Fruit fly (Drosophila melanogaster) whole organism, prepupa: ENCODE results near the gene CG6574.

Source experiments
- CG10631 ChIP-seq: fragments of 200-800 bp; sonication (Bioruptor generic); optimal IDR thresholded peaks from 2 replicates; lab custom pipeline; 2016; ENCODE audit warnings: missing biosample characterization, missing genetic modification characterization
- CG10669 ChIP-seq: fragments of 200-800 bp; sonication (Bioruptor generic); optimal IDR thresholded peaks from 3 replicates; lab custom pipeline; 2018; ENCODE audit warnings: missing biosample characterization, mild to moderate bottlenecking, missing genetic modification characterization, moderate library complexity
- CG11762 ChIP-seq: fragments of 200-800 bp; sonication (Bioruptor generic); optimal IDR thresholded peaks from 3 replicates; lab custom pipeline; 2016; ENCODE audit warnings: missing biosample characterization, missing genetic modification characterization; ENCODE audit not compliant: insufficient read depth
- CG11902 ChIP-seq: fragments of 200-800 bp; sonication (Bioruptor generic); optimal IDR thresholded peaks from 3 replicates; lab custom pipeline; 2016; ENCODE audit warnings: missing biosample characterization, missing genetic modification characterization
- CG15336 ChIP-seq: fragments of 200-800 bp; sonication (Bioruptor generic); IDR thresholded peaks from 2 replicates; pipeline ENCODE4 v1.3.6; 2022; ENCODE audit warnings: missing biosample characterization, missing genetic modification characterization
- CG16779 ChIP-seq: fragments of 200-800 bp; sonication (Bioruptor generic); optimal IDR thresholded peaks from 3 replicates; lab custom pipeline; 2017; ENCODE audit warnings: missing biosample characterization, mild to moderate bottlenecking, missing genetic modification characterization
- CG3032 ChIP-seq: fragments of 200-800 bp; optimal IDR thresholded peaks from 2 replicates; lab custom pipeline; 2019; ENCODE audit warnings: missing biosample characterization, mild to moderate bottlenecking, missing genetic modification characterization, moderate library complexity
- CG32006 ChIP-seq: fragments of 200-800 bp; sonication (Bioruptor generic); optimal IDR thresholded peaks from 3 replicates; lab custom pipeline; 2017; ENCODE audit warnings: missing biosample characterization, mild to moderate bottlenecking, missing genetic modification characterization
- CG34406 ChIP-seq: fragments of 200-800 bp; sonication (Bioruptor generic); optimal IDR thresholded peaks from 3 replicates; lab custom pipeline; 2016; ENCODE audit warnings: missing biosample characterization, missing genetic modification characterization
- CG6163 ChIP-seq: fragments of 200-800 bp; sonication (Bioruptor generic); IDR thresholded peaks from 3 replicates; pipeline ENCODE4 v1.3.6; 2022; ENCODE audit warnings: missing biosample characterization, missing genetic modification characterization
- CG6854 ChIP-seq: fragments of 200-800 bp; sonication (Bioruptor generic); optimal IDR thresholded peaks from 2 replicates; lab custom pipeline; 2017; ENCODE audit warnings: missing biosample characterization, mild to moderate bottlenecking, missing genetic modification characterization
- CG8319 ChIP-seq: fragments of 200-800 bp; sonication (Bioruptor generic); optimal IDR thresholded peaks from 3 replicates; lab custom pipeline; 2016; ENCODE audit warnings: missing biosample characterization, missing genetic modification characterization
- CG8632 ChIP-seq: fragments of 200-800 bp; sonication (Bioruptor generic); optimal IDR thresholded peaks from 3 replicates; lab custom pipeline; 2016; ENCODE audit warnings: missing biosample characterization, missing genetic modification characterization
- CG9139 ChIP-seq: fragments of 200-800 bp; sonication (Bioruptor generic); optimal IDR thresholded peaks from 3 replicates; lab custom pipeline; 2017; ENCODE audit warnings: missing biosample characterization, mild to moderate bottlenecking, missing genetic modification characterization
- Eip75B ChIP-seq: fragments of 200-800 bp; sonication (Bioruptor generic); optimal IDR thresholded peaks from 3 replicates; lab custom pipeline; 2016; ENCODE audit warnings: missing biosample characterization, missing genetic modification characterization
- Eip78C ChIP-seq: fragments of 200-800 bp; sonication (Bioruptor generic); peaks from one replicate; lab custom pipeline; 2016; ENCODE audit warnings: missing biosample characterization, missing genetic modification characterization
- Eip93F ChIP-seq: fragments of 200-800 bp; sonication (Bioruptor generic); optimal IDR thresholded peaks from 2 replicates; lab custom pipeline; 2016; ENCODE audit warnings: missing biosample characterization, mild to moderate bottlenecking, missing genetic modification characterization
- Ets96B ChIP-seq: fragments of 200-800 bp; optimal IDR thresholded peaks from 2 replicates; lab custom pipeline; 2019; ENCODE audit warnings: missing biosample characterization, mild to moderate bottlenecking, missing genetic modification characterization, moderate library complexity
- Gug ChIP-seq: fragments of 200-800 bp; sonication (Bioruptor generic); IDR thresholded peaks from 2 replicates; pipeline ENCODE4 v1.3.6; 2022; ENCODE audit warnings: missing biosample characterization, missing genetic modification characterization
- Hr38 ChIP-seq: sonication (Bioruptor generic); optimal IDR thresholded peaks from 2 replicates; lab custom pipeline; 2016; ENCODE audit warnings: missing biosample characterization, missing genetic modification characterization
- Hr39 ChIP-seq: fragments of 200-800 bp; sonication (Bioruptor generic); optimal IDR thresholded peaks from 2 replicates; lab custom pipeline; 2016; ENCODE audit warnings: missing biosample characterization, missing genetic modification characterization
- Hr4 ChIP-seq: fragments of 200-800 bp; sonication (Bioruptor generic); optimal IDR thresholded peaks from 3 replicates; lab custom pipeline; 2016; ENCODE audit warnings: missing biosample characterization, missing genetic modification characterization
- Lpt ChIP-seq: fragments of 200-800 bp; sonication (Bioruptor generic); optimal IDR thresholded peaks from 3 replicates; lab custom pipeline; 2016; ENCODE audit warnings: missing biosample characterization, missing genetic modification characterization
- OdsH ChIP-seq: fragments of 200-800 bp; sonication (Bioruptor generic); optimal IDR thresholded peaks from 3 replicates; lab custom pipeline; 2016; ENCODE audit warnings: missing biosample characterization, missing genetic modification characterization
- Sox102F ChIP-seq: fragments of 200-800 bp; sonication (Bioruptor generic); optimal IDR thresholded peaks from 2 replicates; lab custom pipeline; 2016; ENCODE audit warnings: missing biosample characterization, mild to moderate bottlenecking, missing genetic modification characterization
- Sox14 ChIP-seq: fragments of 200-800 bp; sonication (Bioruptor generic); optimal IDR thresholded peaks from 3 replicates; lab custom pipeline; 2016; ENCODE audit warnings: missing biosample characterization, missing genetic modification characterization
- acj6 ChIP-seq: fragments of 200-800 bp; sonication (Bioruptor generic); optimal IDR thresholded peaks from 3 replicates; lab custom pipeline; 2016; ENCODE audit warnings: missing biosample characterization, missing genetic modification characterization
- dac ChIP-seq: fragments of 200-800 bp; sonication (Bioruptor generic); optimal IDR thresholded peaks from 2 replicates; lab custom pipeline; 2017; ENCODE audit warnings: missing biosample characterization, mild to moderate bottlenecking, missing genetic modification characterization
- eg ChIP-seq: fragments of 200-800 bp; sonication (Bioruptor generic); IDR thresholded peaks from 3 replicates; pipeline ENCODE4 v1.3.6; 2022; ENCODE audit warnings: missing biosample characterization, missing genetic modification characterization
- esn ChIP-seq: fragments of 200-800 bp; sonication (Bioruptor generic); optimal IDR thresholded peaks from 2 replicates; lab custom pipeline; 2016; ENCODE audit warnings: missing biosample characterization, mild to moderate bottlenecking, missing genetic modification characterization, moderate library complexity
- fd85E ChIP-seq: fragments of 200-800 bp; sonication (Bioruptor generic); optimal IDR thresholded peaks from 3 replicates; lab custom pipeline; 2016; ENCODE audit warnings: missing biosample characterization, missing genetic modification characterization
- fkh ChIP-seq: fragments of 200-800 bp; sonication (Bioruptor generic); optimal IDR thresholded peaks from 3 replicates; lab custom pipeline; 2017; ENCODE audit warnings: missing biosample characterization, mild to moderate bottlenecking, missing genetic modification characterization, moderate library complexity
- lz ChIP-seq: fragments of 200-800 bp; sonication (Bioruptor generic); optimal IDR thresholded peaks from 3 replicates; lab custom pipeline; 2016; ENCODE audit warnings: missing biosample characterization, missing genetic modification characterization
- salr ChIP-seq, 2 experiments: fragments of 200-800 bp; sonication (Bioruptor generic); optimal IDR thresholded peaks; 3 replicates each; lab custom pipeline; 2016 to 2018; ENCODE audit warnings: missing biosample characterization in 2 of 2, missing genetic modification characterization in 2 of 2, mild to moderate bottlenecking in 1 of 2
- spab ChIP-seq: fragments of 200-800 bp; sonication (Bioruptor generic); optimal IDR thresholded peaks from 2 replicates; lab custom pipeline; 2017; ENCODE audit warnings: missing biosample characterization, mild to moderate bottlenecking, missing genetic modification characterization, missing genetic modification reagents
- vri ChIP-seq: fragments of 200-800 bp; sonication (Bioruptor generic); optimal IDR thresholded peaks from 3 replicates; lab custom pipeline; 2016; ENCODE audit warnings: missing biosample characterization, mild to moderate bottlenecking, missing genetic modification characterization

Gene CG6574

dm6 chr3R:10863956-10864355 lies 1.2 kb upstream of the CG6574 start:
- no peak for TF ChIP-seq esn (GFP tag; lab: Kevin White, UChicago)
- no peak for TF ChIP-seq CG11762
- no peak for TF ChIP-seq CG10669 (GFP tag; lab: Kevin White, UChicago)
- TF ChIP-seq lz = no peak
- no peak for TF ChIP-seq CG32006 (GFP tag; lab: Kevin White, UChicago)
- TF ChIP-seq CG11902 (GFP tag; lab: Kevin White, UChicago) = no peak
- no peak for TF ChIP-seq CG34406 (GFP tag; lab: Kevin White, UChicago)
- no peak for TF ChIP-seq Eip75B
- TF ChIP-seq CG6163 (GFP tag; lab: Robert Waterston, UW) = no peak
- no peak for TF ChIP-seq fkh (GFP tag; lab: Kevin White, UChicago)
- TF ChIP-seq CG16779 (tag; lab: Kevin White, UChicago) = no peak
- no peak for TF ChIP-seq Gug (GFP tag; lab: Robert Waterston, UW)
- no peak for TF ChIP-seq Eip93F (GFP tag; lab: Kevin White, UChicago)
- no peak for TF ChIP-seq salr (GFP tag; optimal IDR thresholded peaks at IDR 0.05; lab: Kevin White, UChicago)
- TF ChIP-seq CG6854 (GFP tag; lab: Kevin White, UChicago) = no peak
- TF ChIP-seq Sox102F (GFP tag; lab: Kevin White, UChicago) = no peak
- no peak for TF ChIP-seq CG15336

dm6 chr3R:10863446-10863819 lies 645 bp upstream of the CG6574 start:
- TF ChIP-seq CG8632 (GFP tag; lab: Kevin White, UChicago) (no peak), Hr4 (GFP tag; lab: Kevin White, UChicago) (peak; percentile 27), CG32006 (GFP tag; lab: Kevin White, UChicago) (peak; percentile 47), Eip78C (peak; percentile 36), spab (GFP tag; lab: Kevin White, UChicago) (no peak), Hr39 (GFP tag; lab: Kevin White, UChicago) (peak; percentile 11)

- TF ChIP-seq Gug (GFP tag; lab: Robert Waterston, UW) = no peak
- no peak for TF ChIP-seq CG8319 (GFP tag; lab: Kevin White, UChicago)
- TF ChIP-seq Hr38 = no peak
- no peak for TF ChIP-seq CG9139 (GFP tag; lab: Kevin White, UChicago)
- TF ChIP-seq spab (GFP tag; lab: Kevin White, UChicago) = no peak
- TF ChIP-seq Eip75B = no peak
- no peak for TF ChIP-seq CG11762
- no peak for TF ChIP-seq CG10631 (GFP tag; lab: Kevin White, UChicago)
- no peak for TF ChIP-seq Eip93F (GFP tag; lab: Kevin White, UChicago)
- TF ChIP-seq Eip78C = no peak
- no peak for TF ChIP-seq OdsH
- TF ChIP-seq eg (GFP tag; lab: Robert Waterston, UW) = no peak
Measured at dm6 chr3R:10859713-10860112, 3.1 kb downstream of the CG6574 start, which contains the start of gene CG14694. TSS of gene CG14694 (minus strand) at chr3R:10859813.

dm6 chr3R:10856618-10857017 lies 6.2 kb downstream of the CG6574 start, which contains the start of gene CG4570:
TSS of gene CG4570 (plus strand) at chr3R:10856807.
- TF ChIP-seq Sox14 = no peak
- no peak for TF ChIP-seq dac (GFP tag; lab: Kevin White, UChicago)
- no peak for TF ChIP-seq CG9139 (GFP tag; lab: Kevin White, UChicago)
- TF ChIP-seq acj6 (GFP tag; lab: Kevin White, UChicago) = no peak
- no peak for TF ChIP-seq Ets96B
- no peak for TF ChIP-seq Eip78C
- no peak for TF ChIP-seq fd85E (GFP tag; lab: Kevin White, UChicago)
- TF ChIP-seq CG32006 (GFP tag; lab: Kevin White, UChicago) = no peak
- no peak for TF ChIP-seq CG16779 (tag; lab: Kevin White, UChicago)
- TF ChIP-seq spab (GFP tag; lab: Kevin White, UChicago) = no peak
- no peak for TF ChIP-seq Hr4 (GFP tag; lab: Kevin White, UChicago)
- no peak for TF ChIP-seq CG10631 (GFP tag; lab: Kevin White, UChicago)
- TF ChIP-seq CG3032 = no peak
- TF ChIP-seq CG6854 (GFP tag; lab: Kevin White, UChicago) = no peak
- no peak for TF ChIP-seq Lpt (GFP tag; lab: Kevin White, UChicago)
- TF ChIP-seq CG10669 (GFP tag; lab: Kevin White, UChicago) = no peak
- no peak for TF ChIP-seq vri (GFP tag; lab: Kevin White, UChicago)
